Worm (Caenorhabditis elegans) whole organism, L4 larva: Measurements from ENCODE around the gene srbc-19.

ENCODE experiments used
- F10B5.3 ChIP-seq: sonication (generic microtip); optimal IDR thresholded peaks from 2 replicates; lab custom pipeline; 2016; ENCODE audit warnings: mild to moderate bottlenecking, missing genetic modification characterization, missing compliant biosample characterization
- F49E8.2 ChIP-seq: sonication (generic microtip); optimal IDR thresholded peaks from 2 replicates; lab custom pipeline; 2016; ENCODE audit warnings: missing compliant biosample characterization, mild to moderate bottlenecking, missing genetic modification characterization, borderline replicate concordance
- Y48G9A.11 ChIP-seq: fragments of 200-800 bp; sonication (Bioruptor generic); IDR thresholded peaks from 2 replicates; pipeline ENCODE4 v1.3.6; 2022; ENCODE audit warnings: missing genetic modification reagents, missing genetic modification characterization, missing compliant biosample characterization
- Y75B8A.6 ChIP-seq: fragments of 200-800 bp; sonication (Bioruptor generic); IDR thresholded peaks from 2 replicates; pipeline ENCODE4 v1.3.6; 2022; ENCODE audit warnings: missing genetic modification reagents, missing genetic modification characterization, missing compliant biosample characterization
- ZK337.2 ChIP-seq: fragments of 200-800 bp; sonication (Bioruptor generic); IDR thresholded peaks from 2 replicates; pipeline ENCODE4 v1.3.6; 2022; ENCODE audit warnings: missing genetic modification reagents, missing genetic modification characterization, missing compliant biosample characterization
- aly-2 ChIP-seq: sonication (generic microtip); optimal IDR thresholded peaks from 2 replicates; lab custom pipeline; 2018; ENCODE audit warnings: missing biosample characterization, missing genetic modification characterization
- arid-1 ChIP-seq: fragments of 200-800 bp; sonication (Bioruptor generic); conservative IDR thresholded peaks from 2 replicates; pipeline ENCODE4 v1.3.6; 2022; ENCODE audit warnings: missing genetic modification reagents, missing genetic modification characterization, missing compliant biosample characterization
- ceh-28 ChIP-seq: fragments of 150-350 bp; optimal IDR thresholded peaks from 2 replicates; lab custom pipeline; 2014; ENCODE audit warnings: missing biosample characterization, missing genetic modification reagents, missing genetic modification characterization
- ceh-44 ChIP-seq: fragments of 200-800 bp; sonication (Bioruptor generic); IDR thresholded peaks from 2 replicates; pipeline ENCODE4 v1.3.6; 2022; ENCODE audit warnings: missing genetic modification reagents, missing genetic modification characterization, missing compliant biosample characterization
- daf-16 ChIP-seq, 3 experiments: sonication (generic microtip); optimal IDR thresholded peaks; 2 replicates each; lab custom pipeline; 2016 to 2017; ENCODE audit warnings: missing genetic modification characterization in 3 of 3, missing genetic modification reagents in 3 of 3, mild to moderate bottlenecking in 2 of 3, missing compliant biosample characterization in 2 of 3, missing biosample characterization in 1 of 3, moderate library complexity in 1 of 3
- daf-19 ChIP-seq: fragments of 200-800 bp; sonication (Bioruptor generic); conservative IDR thresholded peaks from 2 replicates; pipeline ENCODE4 v1.3.6; 2022; ENCODE audit warnings: missing genetic modification characterization, missing compliant biosample characterization
- dmd-6 ChIP-seq: fragments of 200-800 bp; sonication (Bioruptor generic); IDR thresholded peaks from 2 replicates; pipeline ENCODE4 v1.3.6; 2022; ENCODE audit warnings: missing genetic modification reagents, missing genetic modification characterization, missing compliant biosample characterization
- dmd-8 ChIP-seq: fragments of 200-800 bp; sonication (Bioruptor generic); IDR thresholded peaks from 2 replicates; pipeline ENCODE4 v1.3.6; 2022; ENCODE audit warnings: missing genetic modification characterization, missing compliant biosample characterization
- dpl-1 ChIP-seq: fragments of 150-350 bp; optimal IDR thresholded peaks from 2 replicates; lab custom pipeline; 2014; ENCODE audit warnings: missing biosample characterization, missing genetic modification reagents, missing genetic modification characterization
- dve-1 ChIP-seq: sonication (generic microtip); optimal IDR thresholded peaks from 2 replicates; lab custom pipeline; 2017; ENCODE audit warnings: antibody characterized with exemption, mild to moderate bottlenecking, missing genetic modification characterization, missing compliant biosample characterization; ENCODE audit not compliant: insufficient read depth
- hif-1 ChIP-seq, 2 experiments: sonication (generic microtip); optimal IDR thresholded peaks; 2 replicates each; lab custom pipeline; 2016 to 2017; ENCODE audit warnings: missing compliant biosample characterization in 2 of 2, missing genetic modification characterization in 2 of 2, missing genetic modification reagents in 2 of 2, missing genotype in 2 of 2, mild to moderate bottlenecking in 1 of 2
- hlh-30 ChIP-seq: sonication (generic microtip); optimal IDR thresholded peaks from 2 replicates; lab custom pipeline; 2017; ENCODE audit warnings: antibody characterized with exemption, mild to moderate bottlenecking, missing genetic modification characterization, missing compliant biosample characterization; ENCODE audit not compliant: insufficient read depth
- lin-1 ChIP-seq: fragments of 200-800 bp; sonication (Bioruptor generic); IDR thresholded peaks from 2 replicates; pipeline ENCODE4 v1.3.6; 2022; ENCODE audit warnings: missing genetic modification reagents, missing genetic modification characterization, missing compliant biosample characterization
- lin-39 ChIP-seq: fragments of 150-350 bp; optimal IDR thresholded peaks from 2 replicates; lab custom pipeline; 2014; ENCODE audit warnings: missing biosample characterization, missing genetic modification reagents, missing genetic modification characterization
- lir-3 ChIP-seq: sonication (generic microtip); optimal IDR thresholded peaks from 2 replicates; lab custom pipeline; 2016; ENCODE audit warnings: mild to moderate bottlenecking, missing genetic modification characterization, missing compliant biosample characterization
- lsy-2 ChIP-seq, 2 experiments: fragments of 150-350 bp in 1 of 2; sonication (generic microtip) in 1 of 2; optimal IDR thresholded peaks; 2 replicates each; lab custom pipeline; 2014 to 2017; ENCODE audit warnings: missing biosample characterization in 2 of 2, missing genetic modification characterization in 2 of 2
- mep-1 ChIP-seq: fragments of 150-350 bp; sonication (generic microtip); optimal IDR thresholded peaks from 3 replicates; lab custom pipeline; 2014; ENCODE audit warnings: missing biosample characterization, missing genetic modification characterization
- mes-2 ChIP-seq: sonication (generic microtip); optimal IDR thresholded peaks from 2 replicates; lab custom pipeline; 2016; ENCODE audit warnings: missing genotype, mild to moderate bottlenecking, missing genetic modification characterization, missing compliant biosample characterization; ENCODE audit not compliant: poor library complexity, severe bottlenecking
- mxl-3 ChIP-seq: fragments of 200-800 bp; sonication (Bioruptor generic); optimal IDR thresholded peaks from 2 replicates; lab custom pipeline; 2018; ENCODE audit warnings: mild to moderate bottlenecking, missing genetic modification characterization, missing compliant biosample characterization
- nhr-10 ChIP-seq: fragments of 150-350 bp; optimal IDR thresholded peaks from 2 replicates; lab custom pipeline; 2014; ENCODE audit warnings: missing biosample characterization, missing genetic modification characterization
- nhr-11 ChIP-seq: fragments of 150-350 bp; optimal IDR thresholded peaks from 2 replicates; lab custom pipeline; 2014; ENCODE audit warnings: missing biosample characterization, missing genetic modification characterization
- nhr-237 ChIP-seq: sonication (generic microtip); optimal IDR thresholded peaks from 2 replicates; lab custom pipeline; 2017; ENCODE audit warnings: missing biosample characterization, missing genetic modification characterization
- nhr-25 ChIP-seq: sonication (generic microtip); optimal IDR thresholded peaks from 2 replicates; lab custom pipeline; 2017; ENCODE audit warnings: missing genetic modification characterization, mild to moderate bottlenecking, missing compliant biosample characterization, antibody characterized with exemption, moderate library complexity, borderline replicate concordance; ENCODE audit not compliant: insufficient read depth
- nhr-28 ChIP-seq: fragments of 150-350 bp; optimal IDR thresholded peaks from 2 replicates; lab custom pipeline; 2014; ENCODE audit warnings: missing biosample characterization, missing genetic modification characterization
- nhr-6 ChIP-seq: fragments of 150-350 bp; optimal IDR thresholded peaks from 2 replicates; lab custom pipeline; 2014; ENCODE audit warnings: missing biosample characterization, missing genetic modification characterization
- nhr-77 ChIP-seq: fragments of 150-350 bp; optimal IDR thresholded peaks from 2 replicates; lab custom pipeline; 2014; ENCODE audit warnings: missing biosample characterization, missing genetic modification characterization
- pqm-1 ChIP-seq: sonication (generic microtip); optimal IDR thresholded peaks from 2 replicates; lab custom pipeline; 2017; ENCODE audit warnings: missing biosample characterization, missing genetic modification characterization
- rbr-2 ChIP-seq: sonication (generic microtip); optimal IDR thresholded peaks from 2 replicates; lab custom pipeline; 2016; ENCODE audit warnings: missing genotype, missing genetic modification characterization, missing compliant biosample characterization
- tag-97 ChIP-seq: fragments of 200-800 bp; sonication (Bioruptor generic); IDR thresholded peaks from 2 replicates; pipeline ENCODE4 v1.3.6; 2022; ENCODE audit warnings: missing genetic modification characterization, missing compliant biosample characterization
- unc-39 ChIP-seq: sonication (generic microtip); optimal IDR thresholded peaks from 2 replicates; lab custom pipeline; 2017; ENCODE audit warnings: missing biosample characterization, missing genetic modification characterization
- unc-62 ChIP-seq, 3 experiments: fragments of 150-350 bp in 1 of 3; sonication (generic microtip); optimal IDR thresholded peaks in 2 of 3; peaks in 1 of 3; 1 replicate in 1 of 3; 2 replicates in 2 of 3; lab custom pipeline; 2014 to 2017; ENCODE audit warnings: missing biosample characterization in 3 of 3, missing genetic modification characterization in 3 of 3, missing genetic modification reagents in 3 of 3, missing genotype in 1 of 3
- zag-1 ChIP-seq: fragments of 150-350 bp; optimal IDR thresholded peaks from 2 replicates; lab custom pipeline; 2014; ENCODE audit warnings: missing biosample characterization, missing genetic modification characterization
- zfp-3 ChIP-seq: fragments of 200-800 bp; sonication (Bioruptor generic); conservative IDR thresholded peaks from 2 replicates; pipeline ENCODE4 v1.3.6; 2022; ENCODE audit warnings: missing genetic modification reagents, missing genetic modification characterization, missing compliant biosample characterization
- zip-11 ChIP-seq: fragments of 200-800 bp; sonication (Bioruptor generic); IDR thresholded peaks from 2 replicates; pipeline ENCODE4 v1.3.6; 2022; ENCODE audit warnings: missing genetic modification characterization, missing compliant biosample characterization
- zip-2 ChIP-seq: fragments of 150-350 bp; optimal IDR thresholded peaks from 2 replicates; lab custom pipeline; 2014; ENCODE audit warnings: missing biosample characterization, missing genetic modification characterization
- ztf-11 ChIP-seq: fragments of 150-350 bp; optimal IDR thresholded peaks from 2 replicates; lab custom pipeline; 2014; ENCODE audit warnings: missing biosample characterization, missing genetic modification characterization

Gene srbc-19

DNA sequence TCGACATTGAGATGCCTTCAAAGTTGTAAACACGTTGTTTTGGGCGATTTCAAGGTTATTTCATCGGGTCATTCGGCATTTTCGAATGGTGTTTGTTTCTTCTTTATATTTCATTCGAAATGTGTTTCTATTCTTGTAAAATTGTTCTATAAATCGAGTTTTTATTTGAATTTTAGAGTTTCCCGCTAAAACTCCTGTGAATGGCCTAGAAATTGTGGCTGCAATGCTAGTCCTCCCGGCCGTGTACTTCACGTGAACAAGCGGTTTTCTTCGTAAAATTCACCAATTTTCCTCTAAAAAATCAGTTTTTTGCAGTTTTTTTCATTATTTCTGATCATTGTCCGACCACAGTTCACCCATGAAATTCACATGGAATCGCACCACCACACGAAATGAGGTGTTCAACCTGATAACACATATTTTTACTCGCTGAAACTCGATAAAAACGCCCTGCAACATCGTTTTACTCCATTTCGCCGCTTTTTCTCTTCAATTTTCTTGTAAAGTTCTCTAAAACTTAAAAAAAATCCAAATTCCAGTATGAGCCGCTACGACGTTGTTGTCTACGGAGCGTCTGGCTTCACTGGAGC lies 39.5 kb downstream of the srbc-19 start, which contains the start of gene ldp-1 (continued):
- TF ChIP-seq rbr-2 (tag; lab: Kevin White, UChicago) (peak; percentile 13), mep-1 (peak; percentile 10), zfp-3 (GFP tag; lab: Robert Waterston, UW) (0 out of 2 replicates have a peak, but pooled peaks have one; percentile 25), nhr-25 (no peak), zip-2 (tag; lab: Kevin White, UChicago) (no peak), mxl-3 (GFP tag; lab: Kevin White, UChicago) (no peak), nhr-6 (tag; lab: Kevin White, UChicago) (no peak), lsy-2 (tag; optimal IDR thresholded peaks at IDR 0.05; lab: Kevin White, UChicago) (peak in 1 of 2 experiments; percentile 73), arid-1 (no peak), Y75B8A.6 (GFP tag; lab: Robert Waterston, UW) (no peak), aly-2 (tag; lab: Kevin White, UChicago) (no peak), pqm-1 (no peak), daf-19 (GFP tag; lab: Robert Waterston, UW) (no peak), unc-39 (tag; lab: Kevin White, UChicago) (no peak), hif-1 (tag; optimal IDR thresholded peaks at IDR 0.05; lab: Kevin White, UChicago) (peak in 1 of 2 experiments; percentile 78), nhr-11 (tag; lab: Kevin White, UChicago) (no peak), nhr-77 (tag; lab: Kevin White, UChicago) (no peak), F49E8.2 (peak; percentile 25), dpl-1 (GFP tag; lab: Kevin White, UChicago) (peak; percentile 94), ZK337.2 (peak; percentile 78), unc-62 (GFP tag; optimal IDR thresholded peaks at IDR 0.05 in 1 of 2; lab: Kevin White, UChicago) (peak in 1 of 2 experiments; percentile 88), unc-62 (tag; optimal IDR thresholded peaks at IDR 0.05; lab: Kevin White, UChicago) (no peak), lir-3 (tag; lab: Kevin White, UChicago) (no peak), mes-2 (tag; lab: Kevin White, UChicago) (peak; percentile 97), dve-1 (tag; lab: Kevin White, UChicago) (peak; percentile 20), ztf-11 (tag; lab: Kevin White, UChicago) (no peak), hlh-30 (tag; lab: Kevin White, UChicago) (no peak), nhr-10 (tag; lab: Kevin White, UChicago) (no peak), zip-11 (GFP tag; lab: Robert Waterston, UW) (no peak), F10B5.3 (tag; lab: Kevin White, UChicago) (no peak), nhr-237 (no peak), tag-97 (GFP tag; lab: Robert Waterston, UW) (no peak)

ce11 chrV:2126554-2126953 lies 40.0 kb downstream of the srbc-19 start:
- TF ChIP-seq zfp-3 (GFP tag; lab: Robert Waterston, UW) (no peak), Y48G9A.11 (GFP tag; lab: Robert Waterston, UW) (no peak), lin-39 (tag; lab: Kevin White, UChicago) (no peak), hlh-30 (tag; lab: Kevin White, UChicago) (no peak), zag-1 (no peak), lsy-2 (tag; optimal IDR thresholded peaks at IDR 0.05; lab: Kevin White, UChicago) (no peak), ceh-28 (tag; lab: Kevin White, UChicago) (peak; percentile 13), dmd-8 (GFP tag; lab: Robert Waterston, UW) (no peak), nhr-28 (peak; percentile 7), ceh-44 (no peak), lin-1 (GFP tag; lab: Robert Waterston, UW) (0 out of 2 replicates have a peak, but pooled peaks have one; percentile 13), daf-16 (GFP tag; optimal IDR thresholded peaks at IDR 0.05; lab: Kevin White, UChicago) (no peak), daf-16 (tag; optimal IDR thresholded peaks at IDR 0.05; lab: Kevin White, UChicago) (peak; percentile 82), dmd-6 (GFP tag; lab: Robert Waterston, UW) (peak; percentile 19; the same call in 1 of the 2 replicates)
